Fruit fly (Drosophila melanogaster) whole organism, embryonic: ENCODE measurements around the gene CG18473.
A peak's percentile ranks its signal among the peaks of the same experiment; 100 is the strongest.

Experiments
- Antp ChIP-seq: fragments of 200-800 bp; sonication (Bioruptor generic); optimal IDR thresholded peaks from 3 replicates; lab custom pipeline; 2016; ENCODE audit warnings: missing biosample characterization, missing genetic modification characterization
- Atf-2 ChIP-seq: fragments of 200-800 bp; sonication (Bioruptor generic); optimal IDR thresholded peaks from 2 replicates; lab custom pipeline; 2016; ENCODE audit warnings: missing biosample characterization, missing genetic modification characterization
- CG10147 ChIP-seq: fragments of 200-800 bp; sonication (Bioruptor generic); optimal IDR thresholded peaks from 2 replicates; lab custom pipeline; 2019; ENCODE audit warnings: missing biosample characterization, mild to moderate bottlenecking, missing genetic modification characterization, moderate library complexity
- CG10267 ChIP-seq: fragments of 200-800 bp; sonication (Bioruptor generic); optimal IDR thresholded peaks from 2 replicates; lab custom pipeline; 2018; ENCODE audit warnings: missing biosample characterization, mild to moderate bottlenecking, missing genetic modification characterization, moderate library complexity
- CG10274 ChIP-seq: fragments of 200-800 bp; sonication (Bioruptor generic); optimal IDR thresholded peaks from 3 replicates; lab custom pipeline; 2017; ENCODE audit warnings: missing biosample characterization, mild to moderate bottlenecking, missing genetic modification characterization
- CG10565 ChIP-seq: fragments of 200-800 bp; sonication (Bioruptor generic); optimal IDR thresholded peaks from 3 replicates; lab custom pipeline; 2016; ENCODE audit warnings: missing biosample characterization, mild to moderate bottlenecking, missing genetic modification characterization
- CG11723 ChIP-seq: fragments of 200-800 bp; sonication (Bioruptor generic); optimal IDR thresholded peaks from 2 replicates; lab custom pipeline; 2017; ENCODE audit warnings: missing biosample characterization, mild to moderate bottlenecking, missing genetic modification characterization
- CG12299 ChIP-seq: fragments of 200-800 bp; sonication (Bioruptor generic); optimal IDR thresholded peaks from 2 replicates; lab custom pipeline; 2018; ENCODE audit warnings: missing biosample characterization, mild to moderate bottlenecking, missing genetic modification characterization
- CG12391 ChIP-seq: fragments of 200-800 bp; sonication (Bioruptor generic); optimal IDR thresholded peaks from 3 replicates; lab custom pipeline; 2018; ENCODE audit warnings: missing biosample characterization, mild to moderate bottlenecking, missing genetic modification characterization, moderate library complexity
- CG15696 ChIP-seq: fragments of 200-800 bp; sonication (Bioruptor generic); optimal IDR thresholded peaks from 2 replicates; lab custom pipeline; 2019; ENCODE audit warnings: missing biosample characterization, mild to moderate bottlenecking, missing genetic modification characterization, moderate library complexity
- CG1792 ChIP-seq: fragments of 200-800 bp; sonication (Bioruptor generic); optimal IDR thresholded peaks from 2 replicates; lab custom pipeline; 2016; ENCODE audit warnings: missing biosample characterization, missing genetic modification characterization
- CG2120 ChIP-seq: fragments of 200-800 bp; sonication (Bioruptor generic); optimal IDR thresholded peaks from 3 replicates; lab custom pipeline; 2016; ENCODE audit warnings: missing biosample characterization, missing genetic modification characterization
- CG30431 ChIP-seq: fragments of 200-800 bp; sonication (Bioruptor generic); optimal IDR thresholded peaks from 2 replicates; lab custom pipeline; 2017; ENCODE audit warnings: missing biosample characterization, missing genetic modification characterization
- CG31441 ChIP-seq: fragments of 200-800 bp; sonication (Bioruptor generic); IDR thresholded peaks from 2 replicates; pipeline ENCODE4 v1.3.6; 2022; ENCODE audit warnings: missing biosample characterization, missing genetic modification characterization
- CG32772 ChIP-seq: fragments of 200-800 bp; sonication (Bioruptor generic); IDR thresholded peaks from 2 replicates; pipeline ENCODE4 v1.3.6; 2022; ENCODE audit warnings: missing biosample characterization, missing genetic modification characterization
- CG33557 ChIP-seq: fragments of 200-800 bp; sonication (Bioruptor generic); optimal IDR thresholded peaks from 2 replicates; lab custom pipeline; 2019; ENCODE audit warnings: missing biosample characterization, mild to moderate bottlenecking, missing genetic modification characterization, moderate library complexity
- CG4854 ChIP-seq: fragments of 200-800 bp; sonication (Bioruptor generic); optimal IDR thresholded peaks from 2 replicates; lab custom pipeline; 2016; ENCODE audit warnings: missing biosample characterization, missing genetic modification characterization, inconsistent platforms
- CG6272 ChIP-seq: fragments of 200-800 bp; sonication (Bioruptor generic); IDR thresholded peaks from 2 replicates; pipeline ENCODE4 v1.3.6; 2022; ENCODE audit warnings: missing biosample characterization, missing genetic modification characterization
- CG7786 ChIP-seq: fragments of 200-800 bp; sonication (Bioruptor generic); optimal IDR thresholded peaks from 2 replicates; lab custom pipeline; 2016; ENCODE audit warnings: missing biosample characterization, missing genetic modification characterization
- CG8388 ChIP-seq: fragments of 200-800 bp; sonication (Bioruptor generic); optimal IDR thresholded peaks from 2 replicates; lab custom pipeline; 2019; ENCODE audit warnings: missing biosample characterization, mild to moderate bottlenecking, missing genetic modification characterization, moderate library complexity
- CG9609 ChIP-seq: fragments of 200-800 bp; sonication (Bioruptor generic); optimal IDR thresholded peaks from 3 replicates; lab custom pipeline; 2016; ENCODE audit warnings: missing biosample characterization, missing genetic modification characterization
- Chrac-16 ChIP-seq: fragments of 200-800 bp; sonication (Bioruptor generic); optimal IDR thresholded peaks from 3 replicates; lab custom pipeline; 2016; ENCODE audit warnings: missing biosample characterization, missing genetic modification characterization
- Dbx ChIP-seq: fragments of 200-800 bp; sonication (Bioruptor generic); IDR thresholded peaks from 3 replicates; pipeline ENCODE4 v1.3.6; 2022; ENCODE audit warnings: missing biosample characterization, missing genetic modification characterization
- Dp ChIP-seq: fragments of 200-800 bp; sonication (Bioruptor generic); optimal IDR thresholded peaks from 2 replicates; lab custom pipeline; 2018; ENCODE audit warnings: missing biosample characterization, mild to moderate bottlenecking, missing genetic modification characterization, moderate library complexity
- Dref ChIP-seq: fragments of 200-800 bp; sonication (Bioruptor generic); IDR thresholded peaks from 2 replicates; pipeline ENCODE4 v1.3.6; 2022; ENCODE audit warnings: missing biosample characterization, missing genetic modification characterization
- H15 ChIP-seq: fragments of 200-800 bp; sonication (Bioruptor generic); IDR thresholded peaks from 3 replicates; pipeline ENCODE4 v1.3.6; 2022; ENCODE audit warnings: missing biosample characterization, missing genetic modification characterization
- MBD-R2 ChIP-seq: fragments of 200-800 bp; sonication (Bioruptor generic); IDR thresholded peaks from 2 replicates; pipeline ENCODE4 v1.3.6; 2022; ENCODE audit warnings: missing biosample characterization, missing genetic modification characterization
- MESR4 ChIP-seq: fragments of 200-800 bp; sonication (Bioruptor generic); optimal IDR thresholded peaks from 2 replicates; lab custom pipeline; 2018; ENCODE audit warnings: missing biosample characterization, mild to moderate bottlenecking, missing genetic modification characterization, moderate library complexity
- NC2α ChIP-seq: fragments of 200-800 bp; sonication (Bioruptor generic); optimal IDR thresholded peaks from 2 replicates; lab custom pipeline; 2016; ENCODE audit warnings: missing biosample characterization, missing genetic modification characterization
- NFAT ChIP-seq: fragments of 200-800 bp; sonication (Bioruptor generic); IDR thresholded peaks from 2 replicates; pipeline ENCODE4 v1.3.6; 2022; ENCODE audit warnings: missing biosample characterization, missing genetic modification characterization
- Nf-YB ChIP-seq: fragments of 200-800 bp; sonication (Bioruptor generic); optimal IDR thresholded peaks from 3 replicates; lab custom pipeline; 2019; ENCODE audit warnings: missing biosample characterization, mild to moderate bottlenecking, missing genetic modification characterization, moderate library complexity
- Stat92E ChIP-seq, 3 experiments: fragments of >200 bp in 2 of 3; fragments of 200-800 bp in 1 of 3; sonication (Bioruptor generic) in 1 of 3; optimal IDR thresholded peaks; 2 replicates each; lab custom pipeline; 2017 to 2019; ENCODE audit warnings: missing biosample characterization in 3 of 3, missing genetic modification characterization in 3 of 3, mild to moderate bottlenecking in 1 of 3, moderate library complexity in 1 of 3
- TFAM ChIP-seq: fragments of 200-800 bp; sonication (Bioruptor generic); optimal IDR thresholded peaks from 2 replicates; lab custom pipeline; 2017; ENCODE audit warnings: missing biosample characterization, missing genetic modification characterization, inconsistent platforms
- ato ChIP-seq: fragments of 200-800 bp; sonication (Bioruptor generic); IDR thresholded peaks from 2 replicates; pipeline ENCODE4 v1.3.6; 2022; ENCODE audit warnings: missing biosample characterization, missing genetic modification characterization; ENCODE audit not compliant: partially characterized antibody
- bbx ChIP-seq: fragments of 200-800 bp; sonication (Bioruptor generic); IDR thresholded peaks from 2 replicates; pipeline ENCODE4 v1.3.6; 2022; ENCODE audit warnings: missing biosample characterization, missing genetic modification characterization; ENCODE audit not compliant: partially characterized antibody
- cad ChIP-seq: fragments of >200 bp; optimal IDR thresholded peaks from 2 replicates; lab custom pipeline; 2017; ENCODE audit warnings: missing biosample characterization, missing genetic modification characterization
- danr ChIP-seq: fragments of 200-800 bp; sonication (Bioruptor generic); IDR thresholded peaks from 2 replicates; pipeline ENCODE4 v1.3.6; 2022; ENCODE audit warnings: missing biosample characterization, missing genetic modification characterization
- eyg ChIP-seq: fragments of 200-800 bp; sonication (Bioruptor generic); optimal IDR thresholded peaks from 3 replicates; lab custom pipeline; 2016; ENCODE audit warnings: missing biosample characterization, missing genetic modification characterization
- ftz-f1 ChIP-seq: fragments of 200-800 bp; sonication (Bioruptor generic); optimal IDR thresholded peaks from 2 replicates; lab custom pipeline; 2016; ENCODE audit warnings: missing biosample characterization, missing genetic modification characterization
- fu2 ChIP-seq: fragments of 200-800 bp; sonication (Bioruptor generic); optimal IDR thresholded peaks from 2 replicates; lab custom pipeline; 2016; ENCODE audit warnings: missing biosample characterization, missing genetic modification characterization
- ham ChIP-seq: fragments of 200-800 bp; sonication (Bioruptor generic); IDR thresholded peaks from 2 replicates; pipeline ENCODE4 v1.3.6; 2022; ENCODE audit warnings: missing biosample characterization, missing genetic modification characterization
- ind ChIP-seq: fragments of 200-800 bp; sonication (Bioruptor generic); optimal IDR thresholded peaks from 3 replicates; lab custom pipeline; 2016; ENCODE audit warnings: missing biosample characterization, missing genetic modification characterization
- lmd ChIP-seq: fragments of 200-800 bp; sonication (Bioruptor generic); IDR thresholded peaks from 2 replicates; pipeline ENCODE4 v1.3.6; 2022; ENCODE audit warnings: missing biosample characterization, missing genetic modification characterization
- nmo ChIP-seq: fragments of 200-800 bp; sonication (Bioruptor generic); optimal IDR thresholded peaks from 2 replicates; lab custom pipeline; 2018; ENCODE audit warnings: missing biosample characterization, mild to moderate bottlenecking, missing genetic modification characterization, moderate library complexity
- pnt ChIP-seq: fragments of 200-800 bp; sonication (Bioruptor generic); optimal IDR thresholded peaks from 3 replicates; lab custom pipeline; 2016; ENCODE audit warnings: missing biosample characterization, missing genetic modification characterization
- prd ChIP-seq, 3 experiments: fragments of >200 bp in 2 of 3; fragments of 200-800 bp in 1 of 3; sonication (Bioruptor generic) in 1 of 3; optimal IDR thresholded peaks in 2 of 3; IDR thresholded peaks in 1 of 3; 2 replicates in 2 of 3; 3 replicates in 1 of 3; pipeline versions ENCODE4 v1.3.6 to Lab custom; 2017 to 2022; ENCODE audit warnings: missing biosample characterization in 1 of 3, missing genetic modification characterization in 1 of 3
- scrt ChIP-seq: fragments of 200-800 bp; sonication (Bioruptor generic); optimal IDR thresholded peaks from 2 replicates; lab custom pipeline; 2018; ENCODE audit warnings: missing biosample characterization, mild to moderate bottlenecking, missing genetic modification characterization, moderate library complexity
- sens-2 ChIP-seq: fragments of 200-800 bp; sonication (Bioruptor generic); IDR thresholded peaks from 2 replicates; pipeline ENCODE4 v1.3.6; 2022; ENCODE audit warnings: missing biosample characterization, missing genetic modification characterization
- sqz ChIP-seq: fragments of 200-800 bp; sonication (Bioruptor generic); optimal IDR thresholded peaks from 3 replicates; lab custom pipeline; 2018; ENCODE audit warnings: missing biosample characterization, mild to moderate bottlenecking, missing genetic modification characterization
- tx ChIP-seq: fragments of 200-800 bp; sonication (Bioruptor generic); optimal IDR thresholded peaks from 2 replicates; lab custom pipeline; 2016; ENCODE audit warnings: missing biosample characterization, missing genetic modification characterization

Gene CG18473

DNA sequence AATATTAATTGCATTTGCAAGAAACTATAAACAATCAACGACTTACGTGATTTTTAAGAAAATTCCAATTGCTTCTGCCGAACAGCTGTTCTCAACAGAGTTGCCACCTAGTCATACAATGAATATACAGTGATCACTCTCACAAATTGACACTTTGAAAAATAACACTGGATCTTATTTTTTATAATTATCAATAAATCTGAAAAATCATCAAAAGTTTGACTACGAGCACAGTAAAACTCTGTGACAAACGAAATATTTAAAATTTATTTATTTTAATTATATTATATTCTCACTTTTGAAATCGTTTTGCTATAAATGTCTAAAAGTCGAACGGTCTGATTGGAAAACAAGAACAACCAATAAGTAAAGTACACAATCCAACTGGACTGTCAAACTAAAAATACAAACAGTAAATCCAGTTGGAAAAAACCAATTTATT lies 36.9 kb downstream of the CG18473 start, which contains the start of gene CG34117 (continued):
- TF ChIP-seq Dref (GFP tag; lab: Robert Waterston, UW), result no peak
- peak; percentile 87 for TF ChIP-seq CG2120
- TF ChIP-seq CG8388 (GFP tag; lab: Kevin White, UChicago), result peak; percentile 80
- TF ChIP-seq NC2α (GFP tag; lab: Kevin White, UChicago), result no peak
- peak; percentile 33; the same call in 1 of the 2 replicates for TF ChIP-seq ham (GFP tag; lab: Robert Waterston, UW)
- 0 out of 2 replicates have a peak, but pooled peaks have one; percentile 46 for TF ChIP-seq sens-2 (GFP tag; lab: Robert Waterston, UW)
- TF ChIP-seq H15, result peak; percentile 56; the same call in 2 of the 3 replicates
- peak; percentile 79 for TF ChIP-seq nmo (GFP tag; lab: Kevin White, UChicago)
- peak; percentile 83 for TF ChIP-seq CG12299 (tag; lab: Kevin White, UChicago)
- no peak for TF ChIP-seq prd (optimal IDR thresholded peaks at IDR 0.05; lab: Kevin White, UChicago)
- peak; percentile 90 for TF ChIP-seq prd (GFP tag; IDR thresholded peaks at IDR 0.05; lab: Robert Waterston, UW)
- peak; percentile 27 for TF ChIP-seq CG30431 (GFP tag; lab: Kevin White, UChicago)
- TF ChIP-seq Chrac-16, result peak; percentile 84
- TF ChIP-seq Atf-2 (GFP tag; lab: Kevin White, UChicago), result peak; percentile 38
- TF ChIP-seq MESR4, result peak; percentile 61
- TF ChIP-seq fu2 (GFP tag; lab: Kevin White, UChicago), result peak; percentile 30
- peak; percentile 91 for TF ChIP-seq CG12391
- peak; percentile 14 for TF ChIP-seq tx (GFP tag; lab: Kevin White, UChicago)
- TF ChIP-seq CG32772 (GFP tag; lab: Robert Waterston, UW), result peak; percentile 78
- peak; percentile 4 for TF ChIP-seq Dp (GFP tag; lab: Kevin White, UChicago)
- peak; percentile 1 for TF ChIP-seq CG10565 (GFP tag; lab: Kevin White, UChicago)
- TF ChIP-seq CG10267, result peak; percentile 85
- TF ChIP-seq Antp (GFP tag; lab: Kevin White, UChicago), result peak; percentile 45
- TF ChIP-seq CG11723 (GFP tag; lab: Kevin White, UChicago), result peak; percentile 32
- no peak for TF ChIP-seq CG9609
- peak; percentile 73 for TF ChIP-seq scrt
- no peak for TF ChIP-seq eyg (GFP tag; lab: Kevin White, UChicago)
- peak; percentile 58 for TF ChIP-seq sqz (GFP tag; lab: Kevin White, UChicago)
- TF ChIP-seq CG4854, result peak; percentile 42
- peak; percentile 30; the same call in 1 of the 2 replicates for TF ChIP-seq CG6272 (GFP tag; lab: Robert Waterston, UW)
- TF ChIP-seq ato (GFP tag; lab: Robert Waterston, UW), result no peak
- TF ChIP-seq NFAT (GFP tag; lab: Robert Waterston, UW), result peak; percentile 89
- no peak for TF ChIP-seq CG10274 (GFP tag; lab: Kevin White, UChicago)
- TF ChIP-seq CG15696 (tag; lab: Kevin White, UChicago), result peak; percentile 84
- TF ChIP-seq pnt (GFP tag; lab: Kevin White, UChicago), result peak; percentile 49
- peak; percentile 61 for TF ChIP-seq CG33557 (GFP tag; lab: Kevin White, UChicago)
- peak; percentile 79 for TF ChIP-seq CG31441 (GFP tag; lab: Robert Waterston, UW)
- peak; percentile 64 for TF ChIP-seq CG7786 (GFP tag; lab: Kevin White, UChicago)
- TF ChIP-seq CG1792 (GFP tag; lab: Kevin White, UChicago), result peak; percentile 39
- TF ChIP-seq bbx, result no peak
- TF ChIP-seq danr (GFP tag; lab: Robert Waterston, UW), result 0 out of 2 replicates have a peak, but pooled peaks have one; percentile 31
- peak; percentile 57 for TF ChIP-seq Nf-YB (GFP tag; lab: Kevin White, UChicago)
- TF ChIP-seq CG10147 (GFP tag; lab: Kevin White, UChicago), result peak; percentile 78
- TF ChIP-seq TFAM (GFP tag; lab: Kevin White, UChicago), result no peak
- peak; percentile 87 for TF ChIP-seq ind (GFP tag; lab: Kevin White, UChicago)
- TF ChIP-seq Stat92E (GFP tag; optimal IDR thresholded peaks at IDR 0.05; lab: Kevin White, UChicago), result no peak
- TF ChIP-seq cad (GFP tag; lab: Kevin White, UChicago), result no peak
- TF ChIP-seq lmd (GFP tag; lab: Robert Waterston, UW), result peak; percentile 76
- peak; percentile 81 for TF ChIP-seq Dbx (GFP tag; lab: Robert Waterston, UW)
- peak; percentile 94 for TF ChIP-seq MBD-R2
- no peak for TF ChIP-seq ftz-f1 (GFP tag; lab: Kevin White, UChicago)
